Worm (Caenorhabditis elegans): Measurements from ENCODE around the gene srg-68.

DNA sequence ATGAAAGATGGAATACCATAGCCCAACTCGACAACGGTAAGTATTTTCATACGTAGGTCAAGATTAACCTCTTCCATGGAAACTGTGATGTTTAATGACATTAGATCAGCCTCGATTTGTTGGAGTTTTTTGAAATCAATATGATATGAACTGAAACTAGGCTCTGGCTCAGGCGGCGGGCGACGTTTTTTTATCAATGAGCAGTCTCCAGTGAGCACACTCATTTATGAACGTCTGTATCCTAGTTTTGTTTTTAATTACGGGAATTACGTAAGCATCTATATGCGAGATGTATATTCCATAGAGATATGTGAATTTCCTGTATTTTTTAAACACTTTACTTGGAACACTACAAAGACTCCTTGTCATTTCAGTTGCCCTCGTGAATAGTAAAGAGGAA, 2.3 kb downstream of the srg-68 start, which contains the start of gene srg-67:
- no peak for TF ChIP-seq unc-86 (tag; optimal IDR thresholded peaks at IDR 0.05)
- no peak for TF ChIP-seq lin-39 (tag; optimal IDR thresholded peaks at IDR 0.05)
- TF ChIP-seq egl-27 (tag; optimal IDR thresholded peaks at IDR 0.05): no peak
- no peak for TF ChIP-seq lin-13 (GFP tag; optimal IDR thresholded peaks at IDR 0.05)
- no peak for TF ChIP-seq unc-62 (GFP tag; optimal IDR thresholded peaks at IDR 0.05)
